Fruit fly (Drosophila melanogaster) whole organism, adult: ENCODE measurements around the gene gukh.

ENCODE experiments used
- CG12768 ChIP-seq: fragments of 200-800 bp; sonication (Bioruptor generic); optimal IDR thresholded peaks from 2 replicates; lab custom pipeline; 2017; ENCODE audit warnings: missing biosample characterization, missing genetic modification characterization, mild to moderate bottlenecking, moderate library complexity, missing genetic modification reagents
- CG14711 ChIP-seq: fragments of 200-800 bp; sonication (Bioruptor generic); optimal IDR thresholded peaks from 2 replicates; lab custom pipeline; 2018; ENCODE audit warnings: missing biosample characterization, mild to moderate bottlenecking, missing genetic modification characterization, moderate library complexity
- CG1620 ChIP-seq: fragments of 200-800 bp; sonication (Bioruptor generic); optimal IDR thresholded peaks from 2 replicates; lab custom pipeline; 2016; ENCODE audit warnings: missing biosample characterization, missing genetic modification characterization
- CG7045 ChIP-seq: fragments of 200-800 bp; sonication (Bioruptor generic); optimal IDR thresholded peaks from 2 replicates; lab custom pipeline; 2017; ENCODE audit warnings: missing biosample characterization, mild to moderate bottlenecking, missing genetic modification characterization
- Mnt ChIP-seq: fragments of 200-800 bp; sonication (Bioruptor generic); optimal IDR thresholded peaks from 2 replicates; lab custom pipeline; 2016; ENCODE audit warnings: missing biosample characterization, mild to moderate bottlenecking, missing genetic modification characterization
- cic ChIP-seq: fragments of 200-800 bp; sonication (Bioruptor generic); optimal IDR thresholded peaks from 2 replicates; lab custom pipeline; 2017; ENCODE audit warnings: missing biosample characterization, mild to moderate bottlenecking, missing genetic modification characterization, moderate library complexity
- ovo ChIP-seq: fragments of 200-800 bp; sonication (Bioruptor generic); optimal IDR thresholded peaks from 2 replicates; lab custom pipeline; 2016; ENCODE audit warnings: missing biosample characterization, missing genetic modification characterization
- toe ChIP-seq: fragments of 200-800 bp; sonication (Bioruptor generic); optimal IDR thresholded peaks from 2 replicates; lab custom pipeline; 2016; ENCODE audit warnings: missing biosample characterization, missing genetic modification characterization

Gene gukh

DNA sequence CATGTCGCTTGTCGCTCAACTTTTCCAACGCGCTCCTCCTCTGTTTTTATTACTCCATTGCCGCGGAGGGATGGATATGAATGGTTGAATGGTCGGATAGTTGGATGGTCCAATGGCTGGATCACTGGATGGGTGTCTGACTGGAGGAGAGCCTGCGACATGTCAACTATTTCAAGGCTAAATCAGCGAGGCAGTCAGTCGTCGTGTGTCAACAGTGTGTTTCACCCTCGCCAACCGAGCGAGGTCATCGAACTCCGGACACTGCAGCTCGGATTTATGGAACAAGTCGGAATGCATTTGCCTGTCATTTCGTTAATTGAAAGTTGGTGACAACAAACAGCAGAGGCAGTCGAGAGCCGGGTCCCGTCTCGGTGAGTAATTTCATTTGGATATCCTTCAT lies 88.1 kb downstream of the gukh start:
- no peak for TF ChIP-seq ovo (GFP tag; lab: Kevin White, UChicago)
- TF ChIP-seq cic (GFP tag; lab: Kevin White, UChicago) = no peak
- TF ChIP-seq CG12768 = no peak
- TF ChIP-seq Mnt = no peak
- no peak for TF ChIP-seq CG1620 (GFP tag; lab: Kevin White, UChicago)
- TF ChIP-seq CG14711 (tag; lab: Kevin White, UChicago) = no peak
- no peak for TF ChIP-seq toe (GFP tag; lab: Kevin White, UChicago)
- TF ChIP-seq CG7045 (GFP tag; lab: Kevin White, UChicago) = no peak
